Fruit fly (Drosophila melanogaster): ENCODE data around the gene CG16956.

Gene CG16956

dm6 chr2L:13370762-13371161, 43.6 kb downstream of the CG16956 start, which contains the start of gene ND-B22 (continued):
- no peak for TF ChIP-seq spab (GFP tag; optimal IDR thresholded peaks at IDR 0.05)
- TF ChIP-seq dsx (GFP tag; optimal IDR thresholded peaks at IDR 0.05; ENCODE audit: poor library complexity, severe bottlenecking) = peak; percentile 77
- TF ChIP-seq CG16779 (tag; optimal IDR thresholded peaks at IDR 0.05) = no peak
- TF ChIP-seq CG3919 (GFP tag; optimal IDR thresholded peaks at IDR 0.05) = peak; percentile 18
- no peak for TF ChIP-seq CG11294 (GFP tag; IDR thresholded peaks at IDR 0.05)
- peak; percentile 54 for TF ChIP-seq Met (GFP tag; optimal IDR thresholded peaks at IDR 0.05)
- TF ChIP-seq Hr39 (GFP tag; optimal IDR thresholded peaks at IDR 0.05) = peak; percentile 18
- TF ChIP-seq pdm3 (GFP tag; optimal IDR thresholded peaks at IDR 0.05) = peak; percentile 31
- TF ChIP-seq ss (GFP tag; optimal IDR thresholded peaks at IDR 0.05) = peak in 1 of 2 experiments; percentile 9
- no peak for TF ChIP-seq dac (GFP tag; optimal IDR thresholded peaks at IDR 0.05)
- TF ChIP-seq lz (GFP tag; optimal IDR thresholded peaks at IDR 0.05) = peak; percentile 35
- no peak for TF ChIP-seq CG8632 (GFP tag; optimal IDR thresholded peaks at IDR 0.05)
- TF ChIP-seq CG31627 (GFP tag; optimal IDR thresholded peaks at IDR 0.05) = peak; percentile 45
- TF ChIP-seq Sox15 (GFP tag; optimal IDR thresholded peaks at IDR 0.05) = no peak
- peak; percentile 79 for TF ChIP-seq Eip78C (GFP tag)
- peak; percentile 44 for TF ChIP-seq svp (GFP tag)
- TF ChIP-seq Sox102F (GFP tag; optimal IDR thresholded peaks at IDR 0.05) = peak; percentile 19
- TF ChIP-seq Sox14 (GFP tag; optimal IDR thresholded peaks at IDR 0.05) = peak; percentile 52

- TF ChIP-seq CG3919 (GFP tag; optimal IDR thresholded peaks at IDR 0.05) = peak; percentile 89
- TF ChIP-seq cyc (GFP tag; optimal IDR thresholded peaks at IDR 0.05) = peak; percentile 84
- TF ChIP-seq topi (GFP tag; optimal IDR thresholded peaks at IDR 0.05) = peak; percentile 84
- TF ChIP-seq CG6163 (GFP tag; IDR thresholded peaks at IDR 0.05) = peak; percentile 62; the same call in 2 of the 3 replicates
- no peak for TF ChIP-seq Hr38 (GFP tag; optimal IDR thresholded peaks at IDR 0.05)
- peak; percentile 32 for TF ChIP-seq dac (GFP tag; optimal IDR thresholded peaks at IDR 0.05)
- peak; percentile 54 for TF ChIP-seq dsx (GFP tag; optimal IDR thresholded peaks at IDR 0.05; ENCODE audit: poor library complexity, severe bottlenecking)
- peak; percentile 59 for TF ChIP-seq CG11762 (GFP tag; optimal IDR thresholded peaks at IDR 0.05; ENCODE audit: insufficient read depth)
- peak; percentile 75 for TF ChIP-seq Hr39 (GFP tag; optimal IDR thresholded peaks at IDR 0.05)
- peak; percentile 83 for TF ChIP-seq acj6 (GFP tag; optimal IDR thresholded peaks at IDR 0.05)
- peak; percentile 47; the same call in 1 of the 2 replicates for TF ChIP-seq CG11294 (GFP tag; IDR thresholded peaks at IDR 0.05)
- TF ChIP-seq CG10669 (GFP tag; optimal IDR thresholded peaks at IDR 0.05) = peak; percentile 71
- TF ChIP-seq CG10631 (GFP tag; optimal IDR thresholded peaks at IDR 0.05) = peak; percentile 71
- TF ChIP-seq Sox14 (GFP tag; optimal IDR thresholded peaks at IDR 0.05) = peak; percentile 85
- TF ChIP-seq OdsH (GFP tag; optimal IDR thresholded peaks at IDR 0.05) = peak; percentile 83
- TF ChIP-seq CG8119 (GFP tag; IDR thresholded peaks at IDR 0.05) = peak; percentile 66
- peak; percentile 65 for TF ChIP-seq Ets21C (GFP tag; optimal IDR thresholded peaks at IDR 0.05)
- peak; percentile 58 for TF ChIP-seq Eip93F (GFP tag; optimal IDR thresholded peaks at IDR 0.05)
- peak; percentile 62 for TF ChIP-seq fd85E (GFP tag; optimal IDR thresholded peaks at IDR 0.05)
- peak; percentile 83 for TF ChIP-seq achi (GFP tag; optimal IDR thresholded peaks at IDR 0.05)
- peak; percentile 90 for TF ChIP-seq svp (GFP tag)
- TF ChIP-seq eg (GFP tag; IDR thresholded peaks at IDR 0.05) = peak; percentile 80
- peak; percentile 91 for TF ChIP-seq esn (GFP tag; optimal IDR thresholded peaks at IDR 0.05)
- TF ChIP-seq Hr4 (GFP tag; optimal IDR thresholded peaks at IDR 0.05) = peak; percentile 69
- TF ChIP-seq CG6808 (GFP tag; optimal IDR thresholded peaks at IDR 0.05) = peak; percentile 64
- TF ChIP-seq pdm3 (GFP tag; optimal IDR thresholded peaks at IDR 0.05) = peak; percentile 83
- peak; percentile 87 for TF ChIP-seq Sox102F (GFP tag; optimal IDR thresholded peaks at IDR 0.05)
- no peak for TF ChIP-seq CG6276 (GFP tag; optimal IDR thresholded peaks at IDR 0.05)
- TF ChIP-seq Lpt (GFP tag; optimal IDR thresholded peaks at IDR 0.05) = peak; percentile 60
- 0 out of 2 replicates have a peak, but pooled peaks have one; percentile 27 for TF ChIP-seq Gug (GFP tag; IDR thresholded peaks at IDR 0.05)
- peak; percentile 77 for TF ChIP-seq Eip75B (GFP tag; optimal IDR thresholded peaks at IDR 0.05)
- TF ChIP-seq CG6792 (GFP tag; optimal IDR thresholded peaks at IDR 0.05) = peak; percentile 79
- TF ChIP-seq CG31627 (GFP tag; optimal IDR thresholded peaks at IDR 0.05) = peak; percentile 79
- peak; percentile 62 for TF ChIP-seq Ets96B (tag; optimal IDR thresholded peaks at IDR 0.05)
- TF ChIP-seq Eip78C (GFP tag) = peak; percentile 93
- no peak for TF ChIP-seq CG9139 (GFP tag; optimal IDR thresholded peaks at IDR 0.05)
- peak; percentile 50 for TF ChIP-seq spab (GFP tag; optimal IDR thresholded peaks at IDR 0.05)
- peak; percentile 43 for TF ChIP-seq Blimp-1 (GFP tag; optimal IDR thresholded peaks at IDR 0.05)
- TF ChIP-seq salr (GFP tag; optimal IDR thresholded peaks at IDR 0.05) = peak; percentile 42 to 64
- TF ChIP-seq CG8319 (GFP tag; optimal IDR thresholded peaks at IDR 0.05) = peak; percentile 61
- TF ChIP-seq ss (GFP tag; optimal IDR thresholded peaks at IDR 0.05) = peak in 1 of 2 experiments; percentile 77
- TF ChIP-seq fd59A (GFP tag; optimal IDR thresholded peaks at IDR 0.05) = peak; percentile 27
- TF ChIP-seq CG16779 (tag; optimal IDR thresholded peaks at IDR 0.05) = no peak
Measured at dm6 chr2L:13368940-13369339, 45.4 kb downstream of the CG16956 start, which contains the start of gene CG31855. Gene CG31855 (plus strand): TSS chr2L:13369204.
